Fruit fly (Drosophila melanogaster) whole organism, embryonic: ENCODE data around the gene JMJD5.

Source experiments
- BEAF-32 ChIP-seq: fragments of 200-800 bp; sonication (Bioruptor generic); optimal IDR thresholded peaks from 3 replicates; lab custom pipeline; 2017; ENCODE audit warnings: missing biosample characterization, missing genetic modification characterization, mild to moderate bottlenecking, moderate library complexity, missing genetic modification reagents
- CG10959 ChIP-seq: fragments of 200-800 bp; sonication (Bioruptor generic); IDR thresholded peaks from 2 replicates; pipeline ENCODE4 v1.3.6; 2022; ENCODE audit warnings: missing biosample characterization, missing genetic modification characterization
- CG12236 ChIP-seq: fragments of 200-800 bp; sonication (Bioruptor generic); optimal IDR thresholded peaks from 2 replicates; lab custom pipeline; 2016; ENCODE audit warnings: missing biosample characterization, missing genetic modification characterization
- CG1233 ChIP-seq: fragments of 200-800 bp; sonication (Bioruptor generic); optimal IDR thresholded peaks from 4 replicates; lab custom pipeline; 2018; ENCODE audit warnings: missing biosample characterization, mild to moderate bottlenecking, missing genetic modification characterization
- CG13287 ChIP-seq: fragments of 200-800 bp; sonication (Bioruptor generic); IDR thresholded peaks from 2 replicates; pipeline ENCODE4 v1.3.6; 2022; ENCODE audit warnings: missing biosample characterization, missing genetic modification characterization; ENCODE audit not compliant: partially characterized antibody
- CG14860 ChIP-seq: fragments of 200-800 bp; sonication (Bioruptor generic); IDR thresholded peaks from 3 replicates; pipeline ENCODE4 v1.3.6; 2022; ENCODE audit warnings: missing biosample characterization, missing genetic modification characterization; ENCODE audit not compliant: partially characterized antibody
- CG17328 ChIP-seq: fragments of 200-800 bp; sonication (Bioruptor generic); IDR thresholded peaks from 2 replicates; pipeline ENCODE4 v1.3.6; 2022; ENCODE audit warnings: missing biosample characterization, missing genetic modification characterization
- CG17612 ChIP-seq: fragments of 200-800 bp; sonication (Bioruptor generic); IDR thresholded peaks from 2 replicates; pipeline ENCODE4 v1.3.6; 2022; ENCODE audit warnings: missing biosample characterization, missing genetic modification characterization
- CG2116 ChIP-seq: fragments of 200-800 bp; sonication (Bioruptor generic); optimal IDR thresholded peaks from 3 replicates; lab custom pipeline; 2018; ENCODE audit warnings: missing biosample characterization, mild to moderate bottlenecking, missing genetic modification characterization
- CG31224 ChIP-seq: fragments of 200-800 bp; sonication (Bioruptor generic); IDR thresholded peaks from 2 replicates; pipeline ENCODE4 v1.3.6; 2022; ENCODE audit warnings: missing biosample characterization, missing genetic modification characterization
- CG33557 ChIP-seq: fragments of 200-800 bp; sonication (Bioruptor generic); optimal IDR thresholded peaks from 2 replicates; lab custom pipeline; 2019; ENCODE audit warnings: missing biosample characterization, mild to moderate bottlenecking, missing genetic modification characterization, moderate library complexity
- CG34224 ChIP-seq: fragments of 200-800 bp; sonication (Bioruptor generic); IDR thresholded peaks from 3 replicates; pipeline ENCODE4 v1.3.6; 2022; ENCODE audit warnings: missing biosample characterization, missing genetic modification characterization; ENCODE audit not compliant: partially characterized antibody
- CG4328 ChIP-seq: fragments of 200-800 bp; sonication (Bioruptor generic); optimal IDR thresholded peaks from 3 replicates; lab custom pipeline; 2017; ENCODE audit warnings: missing biosample characterization, missing genetic modification reagents, missing genetic modification characterization
- CG6854 ChIP-seq: fragments of 200-800 bp; sonication (Bioruptor generic); optimal IDR thresholded peaks from 3 replicates; lab custom pipeline; 2017; ENCODE audit warnings: missing biosample characterization, mild to moderate bottlenecking, missing genetic modification characterization
- CG7271 ChIP-seq: fragments of 200-800 bp; sonication (Bioruptor generic); optimal IDR thresholded peaks from 2 replicates; lab custom pipeline; 2018; ENCODE audit warnings: missing biosample characterization, mild to moderate bottlenecking, missing genetic modification characterization, moderate library complexity
- CG7786 ChIP-seq: fragments of 200-800 bp; sonication (Bioruptor generic); optimal IDR thresholded peaks from 2 replicates; lab custom pipeline; 2016; ENCODE audit warnings: missing biosample characterization, missing genetic modification characterization
- CTCF ChIP-seq: fragments of 200-800 bp; sonication (Bioruptor generic); optimal IDR thresholded peaks from 2 replicates; lab custom pipeline; 2017; ENCODE audit warnings: missing biosample characterization, mild to moderate bottlenecking, missing genetic modification characterization, moderate library complexity
- E2f1 ChIP-seq: fragments of 200-800 bp; sonication (Bioruptor generic); IDR thresholded peaks from 2 replicates; pipeline ENCODE4 v1.3.6; 2022; ENCODE audit warnings: missing biosample characterization, missing genetic modification characterization
- ERR ChIP-seq: fragments of 200-800 bp; sonication (Bioruptor generic); optimal IDR thresholded peaks from 2 replicates; lab custom pipeline; 2016; ENCODE audit warnings: missing biosample characterization, missing genetic modification characterization
- Gug ChIP-seq: fragments of 200-800 bp; sonication (Bioruptor generic); IDR thresholded peaks from 4 replicates; pipeline ENCODE4 v1.3.6; 2022; ENCODE audit warnings: missing biosample characterization, missing genetic modification characterization
- Hey ChIP-seq: fragments of 200-800 bp; sonication (Bioruptor generic); optimal IDR thresholded peaks from 3 replicates; lab custom pipeline; 2018; ENCODE audit warnings: missing biosample characterization, mild to moderate bottlenecking, missing genetic modification characterization
- HmgZ ChIP-seq: fragments of 200-800 bp; sonication (Bioruptor generic); optimal IDR thresholded peaks from 2 replicates; lab custom pipeline; 2018; ENCODE audit warnings: missing biosample characterization, mild to moderate bottlenecking, missing genetic modification characterization
- Meics ChIP-seq: fragments of 200-800 bp; sonication (Bioruptor generic); optimal IDR thresholded peaks from 2 replicates; lab custom pipeline; 2017; ENCODE audit warnings: missing biosample characterization, mild to moderate bottlenecking, missing genetic modification characterization
- NC2β ChIP-seq: fragments of 200-800 bp; sonication (Bioruptor generic); optimal IDR thresholded peaks from 2 replicates; lab custom pipeline; 2016; ENCODE audit warnings: missing biosample characterization, missing genetic modification characterization
- NK7.1 ChIP-seq: fragments of 200-800 bp; sonication (Bioruptor generic); optimal IDR thresholded peaks from 3 replicates; lab custom pipeline; 2016; ENCODE audit warnings: missing biosample characterization, missing genetic modification characterization
- Nf-YA ChIP-seq: fragments of 200-800 bp; sonication (Bioruptor generic); IDR thresholded peaks from 2 replicates; pipeline ENCODE4 v1.3.6; 2022; ENCODE audit warnings: missing biosample characterization, missing genetic modification characterization
- bab2 ChIP-seq: fragments of 200-800 bp; sonication (Bioruptor generic); optimal IDR thresholded peaks from 2 replicates; lab custom pipeline; 2016; ENCODE audit warnings: missing biosample characterization, missing genetic modification characterization
- cato ChIP-seq: fragments of 200-800 bp; sonication (Bioruptor generic); optimal IDR thresholded peaks from 2 replicates; lab custom pipeline; 2016; ENCODE audit warnings: missing biosample characterization, missing genetic modification characterization, borderline replicate concordance
- chm ChIP-seq: fragments of 200-800 bp; sonication (Bioruptor generic); IDR thresholded peaks from 2 replicates; pipeline ENCODE4 v1.3.6; 2022; ENCODE audit warnings: missing biosample characterization, missing genetic modification characterization
- dpn ChIP-seq, 2 experiments: fragments of 200-800 bp; sonication (Bioruptor generic); optimal IDR thresholded peaks; 3 replicates each; lab custom pipeline; 2016; ENCODE audit warnings: missing biosample characterization in 2 of 2, missing genetic modification characterization in 2 of 2
- ewg ChIP-seq: fragments of 200-800 bp; sonication (Bioruptor generic); optimal IDR thresholded peaks from 3 replicates; lab custom pipeline; 2017; ENCODE audit warnings: mild to moderate bottlenecking, missing biosample characterization, missing genetic modification reagents, missing genetic modification characterization
- exex ChIP-seq: fragments of 200-800 bp; sonication (Bioruptor generic); optimal IDR thresholded peaks from 4 replicates; lab custom pipeline; 2018; ENCODE audit warnings: missing biosample characterization, mild to moderate bottlenecking, missing genetic modification characterization, moderate library complexity
- fd3F ChIP-seq: fragments of 200-800 bp; sonication (Bioruptor generic); optimal IDR thresholded peaks from 2 replicates; lab custom pipeline; 2018; ENCODE audit warnings: missing biosample characterization, mild to moderate bottlenecking, missing genetic modification characterization, moderate library complexity
- gfzf ChIP-seq: fragments of 200-800 bp; sonication (Bioruptor generic); optimal IDR thresholded peaks from 2 replicates; lab custom pipeline; 2016; ENCODE audit warnings: missing biosample characterization, mild to moderate bottlenecking, missing genetic modification characterization, moderate library complexity
- gro ChIP-seq: fragments of 200-800 bp; sonication (Bioruptor generic); optimal IDR thresholded peaks from 2 replicates; lab custom pipeline; 2016; ENCODE audit warnings: missing biosample characterization, missing genetic modification characterization
- inv ChIP-seq: fragments of 200-800 bp; sonication (Bioruptor generic); IDR thresholded peaks from 2 replicates; pipeline ENCODE4 v1.3.6; 2022; ENCODE audit warnings: missing biosample characterization, missing genetic modification characterization; ENCODE audit not compliant: partially characterized antibody
- jigr1 ChIP-seq: fragments of 200-800 bp; sonication (Bioruptor generic); IDR thresholded peaks from 3 replicates; pipeline ENCODE4 v1.3.6; 2022; ENCODE audit warnings: missing biosample characterization, missing genetic modification characterization
- kah ChIP-seq: fragments of 200-800 bp; sonication (Bioruptor generic); optimal IDR thresholded peaks from 2 replicates; lab custom pipeline; 2018; ENCODE audit warnings: missing biosample characterization, mild to moderate bottlenecking, missing genetic modification characterization
- ken ChIP-seq: fragments of 200-800 bp; sonication (Bioruptor generic); IDR thresholded peaks from 3 replicates; pipeline ENCODE4 v1.3.6; 2022; ENCODE audit warnings: missing biosample characterization, missing genetic modification characterization
- lbe ChIP-seq: fragments of 200-800 bp; sonication (Bioruptor generic); optimal IDR thresholded peaks from 2 replicates; lab custom pipeline; 2016; ENCODE audit warnings: missing biosample characterization, mild to moderate bottlenecking, missing genetic modification characterization
- lmd ChIP-seq: fragments of 200-800 bp; sonication (Bioruptor generic); IDR thresholded peaks from 2 replicates; pipeline ENCODE4 v1.3.6; 2022; ENCODE audit warnings: missing biosample characterization, missing genetic modification characterization
- mam ChIP-seq: fragments of 200-800 bp; sonication (Bioruptor generic); optimal IDR thresholded peaks from 3 replicates; lab custom pipeline; 2016; ENCODE audit warnings: missing biosample characterization, missing genetic modification characterization
- nau ChIP-seq: fragments of 200-800 bp; sonication (Bioruptor generic); optimal IDR thresholded peaks from 3 replicates; lab custom pipeline; 2017; ENCODE audit warnings: missing biosample characterization, mild to moderate bottlenecking, missing genetic modification characterization, missing genetic modification reagents
- run ChIP-seq: fragments of 200-800 bp; sonication (Bioruptor generic); optimal IDR thresholded peaks from 3 replicates; lab custom pipeline; 2018; ENCODE audit warnings: missing biosample characterization, mild to moderate bottlenecking, missing genetic modification characterization
- sd ChIP-seq: fragments of 200-800 bp; sonication (Bioruptor generic); optimal IDR thresholded peaks from 3 replicates; lab custom pipeline; 2018; ENCODE audit warnings: missing biosample characterization, mild to moderate bottlenecking, missing genetic modification characterization, moderate library complexity
- sna ChIP-seq: fragments of 200-800 bp; sonication (Bioruptor generic); IDR thresholded peaks from 2 replicates; pipeline ENCODE4 v1.3.6; 2022; ENCODE audit warnings: missing biosample characterization, missing genetic modification characterization; ENCODE audit not compliant: partially characterized antibody
- tgo ChIP-seq: fragments of 200-800 bp; sonication (Bioruptor generic); IDR thresholded peaks from 3 replicates; pipeline ENCODE4 v1.3.6; 2022; ENCODE audit warnings: missing biosample characterization, missing genetic modification characterization
- tna ChIP-seq: fragments of 200-800 bp; sonication (Bioruptor generic); IDR thresholded peaks from 2 replicates; pipeline ENCODE4 v1.3.6; 2022; ENCODE audit warnings: missing biosample characterization, missing genetic modification characterization; ENCODE audit not compliant: partially characterized antibody
- twi ChIP-seq: fragments of 200-800 bp; optimal IDR thresholded peaks from 2 replicates; lab custom pipeline; 2019; ENCODE audit warnings: missing biosample characterization, mild to moderate bottlenecking, missing genetic modification characterization, moderate library complexity
- vfl ChIP-seq: fragments of 200-800 bp; sonication (Bioruptor generic); optimal IDR thresholded peaks from 2 replicates; lab custom pipeline; 2016; ENCODE audit warnings: missing biosample characterization, missing genetic modification characterization

Gene JMJD5

DNA sequence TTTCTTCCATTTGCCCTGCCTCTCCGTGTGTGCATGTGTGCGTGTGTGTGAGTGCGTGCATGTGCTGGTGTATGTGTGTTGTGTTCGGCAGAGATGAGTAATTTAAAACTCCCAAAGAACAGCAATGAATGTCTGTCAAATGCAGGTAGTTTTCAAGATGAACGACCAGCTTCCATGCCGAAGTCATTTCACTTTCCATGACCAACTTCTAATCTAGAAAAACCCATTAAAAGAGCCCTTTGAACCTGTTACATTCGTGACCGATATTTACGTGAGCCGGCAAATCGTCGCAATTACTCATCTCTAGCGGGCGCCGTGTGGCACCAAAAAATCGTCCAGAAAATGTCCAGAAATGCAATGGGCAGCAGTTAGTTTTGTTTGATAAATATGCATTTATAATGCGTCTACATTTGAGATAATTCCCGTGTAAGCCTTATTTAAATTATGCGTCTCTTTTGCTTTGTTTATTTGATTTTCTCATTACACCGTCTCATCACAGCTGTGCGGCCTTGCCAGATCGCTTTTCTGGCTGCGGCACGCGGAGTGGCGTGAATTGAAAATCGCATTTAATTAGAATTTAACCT is 31.3 kb upstream of the JMJD5 start (continued):
- TF ChIP-seq Gug (peak; percentile 54; the same call in 2 of the 4 replicates), tgo (GFP tag; lab: Robert Waterston, UW) (0 out of 3 replicates have a peak, but pooled peaks have one; percentile 17), CG13287 (GFP tag; lab: Robert Waterston, UW) (peak; percentile 79), BEAF-32 (GFP tag; lab: Kevin White, UChicago) (peak; percentile 91), lmd (GFP tag; lab: Robert Waterston, UW) (peak; percentile 50; the same call in 1 of the 2 replicates), sna (GFP tag; lab: Robert Waterston, UW) (peak; percentile 72), kah (GFP tag; lab: Kevin White, UChicago) (no peak), inv (GFP tag; lab: Robert Waterston, UW) (peak; percentile 80), CG7271 (tag; lab: Kevin White, UChicago) (no peak), ewg (GFP tag; lab: Kevin White, UChicago) (no peak), Hey (no peak), HmgZ (tag; lab: Kevin White, UChicago) (no peak), cato (peak; percentile 11), chm (GFP tag; lab: Robert Waterston, UW) (no peak), CG34224 (GFP tag; lab: Robert Waterston, UW) (peak; percentile 71), CG14860 (GFP tag; lab: Robert Waterston, UW) (peak; percentile 80; the same call in 2 of the 3 replicates), Nf-YA (GFP tag; lab: Robert Waterston, UW) (no peak), E2f1 (GFP tag; lab: Robert Waterston, UW) (0 out of 2 replicates have a peak, but pooled peaks have one; percentile 17), twi (tag; lab: Kevin White, UChicago) (peak; percentile 15), fd3F (no peak), run (tag; lab: Kevin White, UChicago) (no peak), jigr1 (GFP tag; lab: Robert Waterston, UW) (no peak), CG1233 (GFP tag; lab: Kevin White, UChicago) (no peak), sd (tag; lab: Kevin White, UChicago) (no peak), CTCF (GFP tag; lab: Kevin White, UChicago) (no peak), CG2116 (peak; percentile 47), CG33557 (GFP tag; lab: Kevin White, UChicago) (no peak), CG17328 (GFP tag; lab: Robert Waterston, UW) (no peak), ken (GFP tag; lab: Robert Waterston, UW) (peak; percentile 64), nau (GFP tag; lab: Kevin White, UChicago) (no peak), mam (GFP tag; lab: Kevin White, UChicago) (peak; percentile 62), CG7786 (GFP tag; lab: Kevin White, UChicago) (peak; percentile 40), dpn (GFP tag; optimal IDR thresholded peaks at IDR 0.05; lab: Kevin White, UChicago) (peak; percentile 28 to 45), ERR (GFP tag; lab: Kevin White, UChicago) (no peak), Meics (GFP tag; lab: Kevin White, UChicago) (no peak), CG10959 (GFP tag; lab: Robert Waterston, UW) (no peak), exex (peak; percentile 7), CG31224 (no peak), NC2β (no peak), NK7.1 (GFP tag; lab: Kevin White, UChicago) (peak; percentile 26), CG4328 (GFP tag; lab: Kevin White, UChicago) (no peak), gro (GFP tag; lab: Kevin White, UChicago) (peak; percentile 75), bab2 (GFP tag; lab: Kevin White, UChicago) (peak; percentile 38), CG6854 (GFP tag; lab: Kevin White, UChicago) (no peak), tna (GFP tag; lab: Robert Waterston, UW) (peak; percentile 56; the same call in 1 of the 2 replicates), gfzf (GFP tag; lab: Kevin White, UChicago) (peak; percentile 20), CG17612 (GFP tag; lab: Robert Waterston, UW) (no peak), CG12236 (GFP tag; lab: Kevin White, UChicago) (no peak), vfl (GFP tag; lab: Kevin White, UChicago) (no peak), lbe (GFP tag; lab: Kevin White, UChicago) (no peak)
